Worm (Caenorhabditis elegans): ENCODE results near the gene DH11.5.
A peak's percentile ranks its signal among the peaks of the same experiment; 100 is the strongest.

The DH11.5 gene

ce11 chrII:8028246-8028694 lies 51.9 kb downstream of the DH11.5 start (continued):
- TF ChIP-seq ceh-8 (GFP tag; optimal IDR thresholded peaks at IDR 0.05): peak; percentile 79
- TF ChIP-seq snpc-4 (tag; optimal IDR thresholded peaks at IDR 0.05): peak; percentile 46
- peak in 2 of 3 experiments; percentile 49 to 76 for TF ChIP-seq ceh-82 (tag; optimal IDR thresholded peaks at IDR 0.05)
- TF ChIP-seq pax-3 (tag; optimal IDR thresholded peaks at IDR 0.05): peak; percentile 72
- TF ChIP-seq ceh-90 (tag; optimal IDR thresholded peaks at IDR 0.05): no peak
- TF ChIP-seq irx-1 (tag; optimal IDR thresholded peaks at IDR 0.05): peak; percentile 40
- TF ChIP-seq aly-2 (tag; optimal IDR thresholded peaks at IDR 0.05): no peak
- peak; percentile 30 for TF ChIP-seq elt-2 (tag; optimal IDR thresholded peaks at IDR 0.05)
- no peak for TF ChIP-seq nhr-84 (tag; optimal IDR thresholded peaks at IDR 0.05)
- peak; percentile 41 to 65 (median 41) for TF ChIP-seq dpl-1 (GFP tag; optimal IDR thresholded peaks at IDR 0.05)
- TF ChIP-seq unc-98 (GFP tag; IDR thresholded peaks at IDR 0.05): no peak
- peak; percentile 16 for TF ChIP-seq mep-1 (tag; optimal IDR thresholded peaks at IDR 0.05)
- TF ChIP-seq ces-1 (GFP tag; optimal IDR thresholded peaks at IDR 0.05): no peak
- TF ChIP-seq dsc-1 (tag; optimal IDR thresholded peaks at IDR 0.05): peak; percentile 61
- TF ChIP-seq aha-1 (tag; optimal IDR thresholded peaks at IDR 0.05): no peak
- TF ChIP-seq elt-3 (tag; optimal IDR thresholded peaks at IDR 0.05): peak in 2 of 6 experiments; percentile 16 to 29
- TF ChIP-seq nhr-237 (tag; optimal IDR thresholded peaks at IDR 0.05): no peak
- no peak for TF ChIP-seq hlh-4 (tag; optimal IDR thresholded peaks at IDR 0.05)
- no peak for TF ChIP-seq efl-3 (GFP tag; optimal IDR thresholded peaks at IDR 0.05)
- TF ChIP-seq lsy-2 (tag; optimal IDR thresholded peaks at IDR 0.05): peak; percentile 58 to 83
- TF ChIP-seq fkh-10 (GFP tag; optimal IDR thresholded peaks at IDR 0.05): peak; percentile 38
- TF ChIP-seq xbp-1 (tag; optimal IDR thresholded peaks at IDR 0.05): peak; percentile 50
- TF ChIP-seq lin-15B (tag; optimal IDR thresholded peaks at IDR 0.05): peak; percentile 83
- TF ChIP-seq lir-3 (tag; optimal IDR thresholded peaks at IDR 0.05; ENCODE audit: poor library complexity): peak; percentile 99
- TF ChIP-seq nhr-77 (tag; optimal IDR thresholded peaks at IDR 0.05): peak; percentile 77
- TF ChIP-seq Y116A8C.19 (tag; optimal IDR thresholded peaks at IDR 0.05; ENCODE audit: borderline replicate concordance): no peak
- no peak for TF ChIP-seq ceh-63 (GFP tag; optimal IDR thresholded peaks at IDR 0.05)
- peak in 1 of 2 experiments; percentile 51 for TF ChIP-seq ztf-11 (tag; optimal IDR thresholded peaks at IDR 0.05)
- TF ChIP-seq nhr-19 (GFP tag; conservative IDR thresholded peaks at IDR 0.05): peak; percentile 43
- no peak for TF ChIP-seq fkh-4 (tag; optimal IDR thresholded peaks at IDR 0.05; ENCODE audit: borderline replicate concordance)
- TF ChIP-seq egl-27 (tag; optimal IDR thresholded peaks at IDR 0.05): peak in 1 of 2 experiments; percentile 20
- no peak for TF ChIP-seq ets-5 (GFP tag; IDR thresholded peaks at IDR 0.05)
- peak; percentile 32 for TF ChIP-seq vab-15 (tag; optimal IDR thresholded peaks at IDR 0.05)
- TF ChIP-seq tbx-2 (tag; optimal IDR thresholded peaks at IDR 0.05): peak; percentile 66
- peak; percentile 48; the same call in 1 of the 2 replicates for TF ChIP-seq mab-9 (GFP tag; IDR thresholded peaks at IDR 0.05)
- TF ChIP-seq ceh-88 (GFP tag; IDR thresholded peaks at IDR 0.05): 0 out of 2 replicates have a peak, but pooled peaks have one; percentile 47
- TF ChIP-seq nhr-20 (tag; optimal IDR thresholded peaks at IDR 0.05): peak; percentile 78
- TF ChIP-seq alr-1 (tag; optimal IDR thresholded peaks at IDR 0.05; ENCODE audit: borderline replicate concordance): no peak
- no peak for TF ChIP-seq tlp-1 (tag; optimal IDR thresholded peaks at IDR 0.05)
- TF ChIP-seq snu-23 (GFP tag; optimal IDR thresholded peaks at IDR 0.05): peak; percentile 82
- peak; percentile 71 for TF ChIP-seq lin-13 (GFP tag; optimal IDR thresholded peaks at IDR 0.05)
- peak; percentile 95 for TF ChIP-seq lin-14 (GFP tag; optimal IDR thresholded peaks at IDR 0.05)
- TF ChIP-seq swsn-7 (tag; optimal IDR thresholded peaks at IDR 0.05): peak; percentile 90
- TF ChIP-seq rnt-1 (tag; optimal IDR thresholded peaks at IDR 0.05): peak; percentile 50
- no peak for TF ChIP-seq C34B4.2 (tag; optimal IDR thresholded peaks at IDR 0.05)
- TF ChIP-seq unc-62 (GFP tag; optimal IDR thresholded peaks at IDR 0.05): no peak
- no peak for TF ChIP-seq grh-1 (GFP tag; IDR thresholded peaks at IDR 0.05)
- no peak for TF ChIP-seq lin-39 (tag; optimal IDR thresholded peaks at IDR 0.05)
- TF ChIP-seq fkh-8 (tag; optimal IDR thresholded peaks at IDR 0.05): peak; percentile 91
- peak; percentile 75 for TF ChIP-seq nhr-85 (tag)
- no peak for TF ChIP-seq pag-3 (tag; optimal IDR thresholded peaks at IDR 0.05; ENCODE audit: borderline replicate concordance, insufficient read depth)

All from whole organism, L1 larva.